Fruit fly (Drosophila melanogaster) whole organism, embryonic: Measurements from ENCODE around the gene Lrrk.

Experiments
- Blimp-1 ChIP-seq: fragments of 200-800 bp; sonication (Bioruptor generic); optimal IDR thresholded peaks from 3 replicates; lab custom pipeline; 2018; ENCODE audit warnings: missing biosample characterization, missing genetic modification characterization, mild to moderate bottlenecking, moderate library complexity, missing genetic modification reagents
- CG12155 ChIP-seq: fragments of 200-800 bp; sonication (Bioruptor generic); optimal IDR thresholded peaks from 3 replicates; lab custom pipeline; 2016; ENCODE audit warnings: missing biosample characterization, missing genetic modification characterization
- CG12236 ChIP-seq: fragments of 200-800 bp; sonication (Bioruptor generic); optimal IDR thresholded peaks from 2 replicates; lab custom pipeline; 2016; ENCODE audit warnings: missing biosample characterization, missing genetic modification characterization
- CG12659 ChIP-seq: fragments of 200-800 bp; sonication (Bioruptor generic); optimal IDR thresholded peaks from 3 replicates; lab custom pipeline; 2017; ENCODE audit warnings: mild to moderate bottlenecking, missing biosample characterization, missing genetic modification reagents, missing genetic modification characterization
- CG12942 ChIP-seq: fragments of 200-800 bp; sonication (Bioruptor generic); optimal IDR thresholded peaks from 3 replicates; lab custom pipeline; 2016; ENCODE audit warnings: missing biosample characterization, missing genetic modification characterization
- CG15601 ChIP-seq: fragments of 200-800 bp; sonication (Bioruptor generic); optimal IDR thresholded peaks from 3 replicates; lab custom pipeline; 2019; ENCODE audit warnings: missing biosample characterization, mild to moderate bottlenecking, missing genetic modification characterization, moderate library complexity
- CG16863 ChIP-seq: fragments of 200-800 bp; sonication (Bioruptor generic); optimal IDR thresholded peaks from 3 replicates; lab custom pipeline; 2016; ENCODE audit warnings: missing biosample characterization, missing genetic modification characterization
- CG17186 ChIP-seq: fragments of 200-800 bp; sonication (Bioruptor generic); optimal IDR thresholded peaks from 3 replicates; lab custom pipeline; 2017; ENCODE audit warnings: missing biosample characterization, missing genetic modification reagents, missing genetic modification characterization
- CG4328 ChIP-seq: fragments of 200-800 bp; sonication (Bioruptor generic); optimal IDR thresholded peaks from 3 replicates; lab custom pipeline; 2017; ENCODE audit warnings: missing biosample characterization, missing genetic modification reagents, missing genetic modification characterization
- CG5180 ChIP-seq: fragments of 200-800 bp; sonication (Bioruptor generic); optimal IDR thresholded peaks from 3 replicates; lab custom pipeline; 2017; ENCODE audit warnings: missing biosample characterization, missing genetic modification characterization, mild to moderate bottlenecking, moderate library complexity, missing genetic modification reagents
- CG6175 ChIP-seq: fragments of 200-800 bp; sonication (Bioruptor generic); IDR thresholded peaks from 3 replicates; pipeline ENCODE4 v1.3.6; 2022; ENCODE audit warnings: missing biosample characterization, missing genetic modification characterization
- CG6272 ChIP-seq: fragments of 200-800 bp; sonication (Bioruptor generic); IDR thresholded peaks from 2 replicates; pipeline ENCODE4 v1.3.6; 2022; ENCODE audit warnings: missing biosample characterization, missing genetic modification characterization
- CG6683 ChIP-seq: fragments of 200-800 bp; sonication (Bioruptor generic); optimal IDR thresholded peaks from 2 replicates; lab custom pipeline; 2017; ENCODE audit warnings: missing biosample characterization, mild to moderate bottlenecking, missing genetic modification characterization, missing genetic modification reagents
- CG7372 ChIP-seq: fragments of 200-800 bp; sonication (Bioruptor generic); IDR thresholded peaks from 2 replicates; pipeline ENCODE4 v1.3.6; 2022; ENCODE audit warnings: missing biosample characterization, missing genetic modification characterization
- CG7839 ChIP-seq: fragments of 200-800 bp; sonication (Bioruptor generic); optimal IDR thresholded peaks from 3 replicates; lab custom pipeline; 2018; ENCODE audit warnings: missing biosample characterization, mild to moderate bottlenecking, missing genetic modification characterization, moderate library complexity
- CG8281 ChIP-seq: fragments of 200-800 bp; sonication (Bioruptor generic); optimal IDR thresholded peaks from 2 replicates; lab custom pipeline; 2018; ENCODE audit warnings: missing biosample characterization, mild to moderate bottlenecking, missing genetic modification characterization, moderate library complexity
- CG9932 ChIP-seq: fragments of 200-800 bp; sonication (Bioruptor generic); IDR thresholded peaks from 2 replicates; pipeline ENCODE4 v1.3.6; 2022; ENCODE audit warnings: missing biosample characterization, missing genetic modification characterization
- CTCF ChIP-seq: fragments of 200-800 bp; sonication (Bioruptor generic); optimal IDR thresholded peaks from 2 replicates; lab custom pipeline; 2017; ENCODE audit warnings: missing biosample characterization, mild to moderate bottlenecking, missing genetic modification characterization, moderate library complexity
- CrebB ChIP-seq: fragments of 200-800 bp; sonication (Bioruptor generic); optimal IDR thresholded peaks from 3 replicates; lab custom pipeline; 2018; ENCODE audit warnings: missing biosample characterization, mild to moderate bottlenecking, missing genetic modification characterization
- Drgx ChIP-seq: fragments of 200-800 bp; sonication (Bioruptor generic); IDR thresholded peaks from 2 replicates; pipeline ENCODE4 v1.3.6; 2022; ENCODE audit warnings: missing biosample characterization, missing genetic modification characterization
- E2f2 ChIP-seq: fragments of 200-800 bp; sonication (Bioruptor generic); IDR thresholded peaks from 2 replicates; pipeline ENCODE4 v1.3.6; 2022; ENCODE audit warnings: missing biosample characterization, missing genetic modification characterization
- Hand ChIP-seq: fragments of 200-800 bp; sonication (Bioruptor generic); optimal IDR thresholded peaks from 2 replicates; lab custom pipeline; 2017; ENCODE audit warnings: mild to moderate bottlenecking, missing biosample characterization, missing genetic modification reagents, missing genetic modification characterization
- MBD-R2 ChIP-seq: fragments of 200-800 bp; sonication (Bioruptor generic); IDR thresholded peaks from 2 replicates; pipeline ENCODE4 v1.3.6; 2022; ENCODE audit warnings: missing biosample characterization, missing genetic modification characterization
- Mad ChIP-seq: fragments of 200-800 bp; sonication (Bioruptor generic); optimal IDR thresholded peaks from 2 replicates; lab custom pipeline; 2016; ENCODE audit warnings: missing biosample characterization, missing genetic modification characterization
- Med ChIP-seq: fragments of 200-800 bp; sonication (Bioruptor generic); peaks from one replicate; lab custom pipeline; 2016; ENCODE audit warnings: missing biosample characterization, missing genetic modification characterization, mild to moderate bottlenecking, inconsistent platforms, moderate library complexity
- Mrtf ChIP-seq: fragments of 200-800 bp; sonication (Bioruptor generic); IDR thresholded peaks from 3 replicates; pipeline ENCODE4 v1.3.6; 2022; ENCODE audit warnings: missing biosample characterization, missing genetic modification characterization
- NfI ChIP-seq: fragments of 200-800 bp; sonication (Bioruptor generic); optimal IDR thresholded peaks from 3 replicates; lab custom pipeline; 2018; ENCODE audit warnings: missing biosample characterization, mild to moderate bottlenecking, missing genetic modification characterization, moderate library complexity
- Pdp1 ChIP-seq, 2 experiments: fragments of 200-800 bp; sonication (Bioruptor generic); optimal IDR thresholded peaks; 3 replicates each; lab custom pipeline; 2016; ENCODE audit warnings: missing biosample characterization in 2 of 2, missing genetic modification characterization in 2 of 2, mild to moderate bottlenecking in 1 of 2, moderate library complexity in 1 of 2
- Ravus ChIP-seq: fragments of 200-800 bp; sonication (Bioruptor generic); IDR thresholded peaks from 2 replicates; pipeline ENCODE4 v1.3.6; 2022; ENCODE audit warnings: missing biosample characterization, missing genetic modification characterization
- Sox100B ChIP-seq: fragments of 200-800 bp; sonication (Bioruptor generic); optimal IDR thresholded peaks from 3 replicates; lab custom pipeline; 2018; ENCODE audit warnings: missing biosample characterization, mild to moderate bottlenecking, missing genetic modification characterization
- ab ChIP-seq: fragments of 200-800 bp; sonication (Bioruptor generic); optimal IDR thresholded peaks from 2 replicates; lab custom pipeline; 2016; ENCODE audit warnings: missing biosample characterization, missing genetic modification characterization
- ap ChIP-seq: fragments of 200-800 bp; sonication (Bioruptor generic); IDR thresholded peaks from 2 replicates; pipeline ENCODE4 v1.3.6; 2022; ENCODE audit warnings: missing biosample characterization, missing genetic modification characterization
- ase ChIP-seq: fragments of 200-800 bp; sonication (Bioruptor generic); IDR thresholded peaks from 3 replicates; pipeline ENCODE4 v1.3.6; 2022; ENCODE audit warnings: missing biosample characterization, missing genetic modification characterization
- bab2 ChIP-seq: fragments of 200-800 bp; sonication (Bioruptor generic); optimal IDR thresholded peaks from 2 replicates; lab custom pipeline; 2016; ENCODE audit warnings: missing biosample characterization, missing genetic modification characterization
- gro ChIP-seq: fragments of 200-800 bp; sonication (Bioruptor generic); optimal IDR thresholded peaks from 2 replicates; lab custom pipeline; 2016; ENCODE audit warnings: missing biosample characterization, missing genetic modification characterization
- inv ChIP-seq: fragments of 200-800 bp; sonication (Bioruptor generic); IDR thresholded peaks from 2 replicates; pipeline ENCODE4 v1.3.6; 2022; ENCODE audit warnings: missing biosample characterization, missing genetic modification characterization; ENCODE audit not compliant: partially characterized antibody
- jumu ChIP-seq: fragments of 200-800 bp; sonication (Bioruptor generic); optimal IDR thresholded peaks from 3 replicates; lab custom pipeline; 2016; ENCODE audit warnings: missing biosample characterization, missing genetic modification characterization
- klu ChIP-seq: fragments of 200-800 bp; sonication (Bioruptor generic); IDR thresholded peaks from 2 replicates; pipeline ENCODE4 v1.3.6; 2022; ENCODE audit warnings: missing biosample characterization, missing genetic modification characterization
- lbe ChIP-seq: fragments of 200-800 bp; sonication (Bioruptor generic); optimal IDR thresholded peaks from 2 replicates; lab custom pipeline; 2016; ENCODE audit warnings: missing biosample characterization, mild to moderate bottlenecking, missing genetic modification characterization
- lola ChIP-seq, 3 experiments: fragments of >200 bp in 2 of 3; fragments of 200-800 bp in 1 of 3; sonication (Bioruptor generic) in 1 of 3; optimal IDR thresholded peaks; 2 replicates each; lab custom pipeline; 2017 to 2019; ENCODE audit warnings: missing biosample characterization in 3 of 3, missing genetic modification characterization in 3 of 3, mild to moderate bottlenecking in 1 of 3, moderate library complexity in 1 of 3
- oc ChIP-seq: fragments of 200-800 bp; sonication (Bioruptor generic); optimal IDR thresholded peaks from 2 replicates; lab custom pipeline; 2018; ENCODE audit warnings: missing biosample characterization, mild to moderate bottlenecking, missing genetic modification characterization, moderate library complexity
- pb ChIP-seq: fragments of 200-800 bp; sonication (Bioruptor generic); optimal IDR thresholded peaks from 3 replicates; lab custom pipeline; 2016; ENCODE audit warnings: missing biosample characterization, missing genetic modification characterization
- psq ChIP-seq: fragments of 200-800 bp; sonication (Bioruptor generic); optimal IDR thresholded peaks from 2 replicates; lab custom pipeline; 2017; ENCODE audit warnings: missing biosample characterization, missing genetic modification characterization
- pum ChIP-seq: fragments of 200-800 bp; sonication (Bioruptor generic); optimal IDR thresholded peaks from 2 replicates; lab custom pipeline; 2016; ENCODE audit warnings: missing biosample characterization, missing genetic modification characterization
- sc ChIP-seq, 3 experiments: fragments of >200 bp in 2 of 3; fragments of 200-800 bp in 1 of 3; sonication (Bioruptor generic) in 1 of 3; optimal IDR thresholded peaks; 2 replicates in 2 of 3; 3 replicates in 1 of 3; lab custom pipeline; 2017; ENCODE audit warnings: mild to moderate bottlenecking in 1 of 3, missing biosample characterization in 1 of 3, missing genetic modification characterization in 1 of 3, missing genetic modification reagents in 1 of 3
- sd ChIP-seq: fragments of 200-800 bp; sonication (Bioruptor generic); optimal IDR thresholded peaks from 3 replicates; lab custom pipeline; 2018; ENCODE audit warnings: missing biosample characterization, mild to moderate bottlenecking, missing genetic modification characterization, moderate library complexity
- sens ChIP-seq: fragments of 200-800 bp; sonication (Bioruptor generic); peaks from one replicate; lab custom pipeline; 2016; ENCODE audit warnings: missing biosample characterization, missing genetic modification characterization
- sna ChIP-seq: fragments of 200-800 bp; sonication (Bioruptor generic); IDR thresholded peaks from 2 replicates; pipeline ENCODE4 v1.3.6; 2022; ENCODE audit warnings: missing biosample characterization, missing genetic modification characterization; ENCODE audit not compliant: partially characterized antibody
- tll ChIP-seq, 2 experiments: fragments of 200-800 bp in 1 of 2; fragments of >200 bp in 1 of 2; sonication (Bioruptor generic) in 1 of 2; optimal IDR thresholded peaks; 2 replicates each; lab custom pipeline; 2017 to 2019; ENCODE audit warnings: missing biosample characterization in 2 of 2, missing genetic modification characterization in 2 of 2, mild to moderate bottlenecking in 1 of 2, moderate library complexity in 1 of 2
- tna ChIP-seq: fragments of 200-800 bp; sonication (Bioruptor generic); IDR thresholded peaks from 2 replicates; pipeline ENCODE4 v1.3.6; 2022; ENCODE audit warnings: missing biosample characterization, missing genetic modification characterization; ENCODE audit not compliant: partially characterized antibody

The Lrrk gene

DNA sequence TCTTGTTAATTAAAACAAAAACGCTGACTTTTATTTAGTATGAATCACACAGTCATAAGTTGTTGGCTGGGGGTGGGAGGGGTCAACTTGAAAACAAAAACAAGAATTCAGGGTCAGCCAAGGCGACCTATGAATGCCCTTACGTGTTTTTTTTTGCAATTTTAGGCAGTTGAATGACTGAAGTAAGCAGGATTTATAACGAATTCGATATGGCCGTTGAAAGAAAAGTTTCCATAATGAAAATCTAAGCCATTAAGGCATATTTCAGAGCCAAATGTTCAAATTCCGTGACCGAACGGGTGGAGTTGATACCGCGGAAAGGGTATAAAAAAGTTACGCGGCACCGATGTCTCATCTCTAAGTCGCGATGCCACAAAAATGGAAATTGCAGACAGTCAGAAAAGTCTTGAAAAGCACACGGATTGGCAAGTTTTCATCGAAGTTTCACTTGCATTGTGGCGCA, 1.3 kb upstream of the Lrrk start (continued):
- TF ChIP-seq sens (GFP tag; lab: Kevin White, UChicago) (peak; percentile 91), CG12942 (peak; percentile 68), klu (GFP tag; lab: Robert Waterston, UW) (peak; percentile 48; the same call in 1 of the 2 replicates), CG7839 (tag; lab: Kevin White, UChicago) (no peak), ab (GFP tag; lab: Kevin White, UChicago) (no peak), CG17186 (GFP tag; lab: Kevin White, UChicago) (no peak), CG9932 (peak; percentile 75), CG16863 (peak; percentile 66), NfI (GFP tag; lab: Kevin White, UChicago) (no peak), CG6175 (GFP tag; lab: Robert Waterston, UW) (no peak), Drgx (peak; percentile 64), CG4328 (GFP tag; lab: Kevin White, UChicago) (no peak), Mad (GFP tag; lab: Kevin White, UChicago) (peak; percentile 26), Ravus (peak; percentile 21), MBD-R2 (peak; percentile 55; the same call in 1 of the 2 replicates), CG12236 (no peak), ap (GFP tag; lab: Robert Waterston, UW) (0 out of 2 replicates have a peak, but pooled peaks have one; percentile 12), CG6683 (peak; percentile 37), lola (GFP tag; optimal IDR thresholded peaks at IDR 0.05; lab: Kevin White, UChicago) (no peak), tll (GFP tag; optimal IDR thresholded peaks at IDR 0.05; lab: Kevin White, UChicago) (no peak), Mrtf (peak; percentile 30; the same call in 1 of the 3 replicates), CG12155 (GFP tag; lab: Kevin White, UChicago) (peak; percentile 64), Pdp1 (GFP tag; optimal IDR thresholded peaks at IDR 0.05; lab: Kevin White, UChicago) (peak; percentile 75 to 90), inv (no peak), psq (peak; percentile 5), CG8281 (tag; lab: Kevin White, UChicago) (no peak), bab2 (GFP tag; lab: Kevin White, UChicago) (peak; percentile 64), CG15601 (tag; lab: Kevin White, UChicago) (no peak), lbe (GFP tag; lab: Kevin White, UChicago) (peak; percentile 39), Sox100B (GFP tag; lab: Kevin White, UChicago) (no peak), E2f2 (GFP tag; lab: Robert Waterston, UW) (peak; percentile 48), gro (peak; percentile 55), oc (tag; lab: Kevin White, UChicago) (no peak), CG12659 (GFP tag; lab: Kevin White, UChicago) (no peak), sc (optimal IDR thresholded peaks at IDR 0.05; lab: Kevin White, UChicago) (no peak), sc (GFP tag; optimal IDR thresholded peaks at IDR 0.05; lab: Kevin White, UChicago) (no peak), CrebB (peak; percentile 77), tna (GFP tag; lab: Robert Waterston, UW) (no peak), Med (GFP tag; lab: Kevin White, UChicago) (peak; percentile 95), sna (GFP tag; lab: Robert Waterston, UW) (no peak), pb (peak; percentile 13), CG7372 (peak; percentile 53; the same call in 1 of the 2 replicates), CTCF (no peak), ase (GFP tag; lab: Robert Waterston, UW) (no peak), CG6272 (GFP tag; lab: Robert Waterston, UW) (peak; percentile 23; the same call in 1 of the 2 replicates), CG5180 (GFP tag; lab: Kevin White, UChicago) (no peak), Blimp-1 (no peak), sd (tag; lab: Kevin White, UChicago) (no peak), Hand (GFP tag; lab: Kevin White, UChicago) (peak; percentile 28), jumu (GFP tag; lab: Kevin White, UChicago) (peak; percentile 69), pum (GFP tag; lab: Kevin White, UChicago) (peak; percentile 59)
